2 worm cellular contexts compared by ENCODE assay signal in the genomic region with DNA sequence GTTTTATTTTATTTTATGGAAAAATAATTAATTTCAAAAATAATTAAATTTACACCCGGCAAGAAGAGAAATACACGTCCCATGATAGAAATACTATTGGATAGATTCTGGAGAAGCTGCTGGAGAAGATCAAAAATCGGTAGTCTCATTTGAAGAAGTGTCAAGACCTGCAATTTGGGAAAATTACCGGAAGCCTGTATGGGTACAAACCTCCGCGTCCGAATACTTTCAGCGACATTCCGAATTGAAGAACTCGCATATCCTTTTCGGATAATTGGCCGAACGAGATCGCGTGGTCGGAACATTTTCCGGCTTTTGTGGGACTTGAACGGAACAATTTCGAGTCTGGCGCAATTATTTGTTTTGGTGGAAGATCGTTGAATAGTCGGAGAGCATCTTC.
TF ChIP-seq lines count a peak whose summit lies in the region.

No protein-coding gene starts in this region.

TF ChIP-seq in whole organism, L4 larva, 104 proteins besides CTCF, POLR2A, EP300 and RAD21:
- no peak for TF ChIP-seq zip-11 (GFP tag; IDR thresholded peaks at IDR 0.05; lab: Robert Waterston, UW)
- TF ChIP-seq nhr-237 (tag; optimal IDR thresholded peaks at IDR 0.05; lab: Kevin White, UChicago) = no peak
- peak; percentile 17 for TF ChIP-seq aha-1 (tag; lab: Kevin White, UChicago)
- TF ChIP-seq pha-4 (GFP tag; IDR thresholded peaks at IDR 0.05; lab: Robert Waterston, UW) = no peak
- TF ChIP-seq pha-4 (tag; optimal IDR thresholded peaks at IDR 0.05; lab: Kevin White, UChicago) = no peak
- no peak for TF ChIP-seq dmd-8 (GFP tag; IDR thresholded peaks at IDR 0.05; lab: Robert Waterston, UW)
- TF ChIP-seq Y48G9A.11 (GFP tag; IDR thresholded peaks at IDR 0.05; lab: Robert Waterston, UW) = no peak

TF ChIP-seq in whole organism, young adult, 124 proteins besides CTCF, POLR2A, EP300 and RAD21:
- TF ChIP-seq madf-6 (GFP tag; IDR thresholded peaks at IDR 0.05; lab: Robert Waterston, UW) (peak; percentile 22; the same call in 1 of the 2 replicates), dpl-1 (GFP tag; optimal IDR thresholded peaks at IDR 0.05; lab: Kevin White, UChicago) (no peak), Y53F4B.3 (GFP tag; IDR thresholded peaks at IDR 0.05; lab: Robert Waterston, UW) (no peak), ztf-18 (tag; optimal IDR thresholded peaks at IDR 0.05; lab: Kevin White, UChicago) (peak; percentile 37), Y79H2A.3 (GFP tag; conservative IDR thresholded peaks at IDR 0.05; lab: Robert Waterston, UW) (0 out of 2 replicates have a peak, but pooled peaks have one; percentile 52), madf-10 (tag; optimal IDR thresholded peaks at IDR 0.05; lab: Kevin White, UChicago) (no peak), bed-2 (GFP tag; IDR thresholded peaks at IDR 0.05; lab: Robert Waterston, UW) (no peak), unc-62 (GFP tag; optimal IDR thresholded peaks at IDR 0.05; lab: Kevin White, UChicago) (no peak), nfyb-1 (GFP tag; IDR thresholded peaks at IDR 0.05; lab: Robert Waterston, UW) (peak; percentile 53; the same call in 1 of the 2 replicates), madf-3 (GFP tag; IDR thresholded peaks at IDR 0.05; lab: Robert Waterston, UW) (0 out of 2 replicates have a peak, but pooled peaks have one; percentile 31)
